Worm (Caenorhabditis elegans) whole organism, L4/young adult: Measurements from ENCODE around the gene srh-246.

Experiments
- W03F9.2 ChIP-seq: fragments of 150-350 bp; optimal IDR thresholded peaks from 2 replicates; lab custom pipeline; 2014; ENCODE audit warnings: missing biosample characterization, missing genetic modification characterization
- dao-5 ChIP-seq: sonication (generic microtip); optimal IDR thresholded peaks from 2 replicates; lab custom pipeline; 2016; ENCODE audit warnings: missing genotype, missing genetic modification characterization, moderate library complexity, missing compliant biosample characterization
- him-1 ChIP-seq: sonication (generic microtip); optimal IDR thresholded peaks from 2 replicates; lab custom pipeline; 2016; ENCODE audit warnings: missing genotype, missing genetic modification reagents, missing genetic modification characterization, missing compliant biosample characterization

ce11 chrV:620987-621386 is 36.6 kb downstream of the srh-246 start:
- TF ChIP-seq him-1 (tag; lab: Kevin White, UChicago) = no peak
- TF ChIP-seq dao-5 = no peak
- TF ChIP-seq W03F9.2 (tag; lab: Kevin White, UChicago) = no peak
